Fruit fly (Drosophila melanogaster) whole organism, adult: ENCODE data around the gene S-Lap2.

Source experiments
- CG11617 ChIP-seq: fragments of 200-800 bp; sonication (Bioruptor generic); optimal IDR thresholded peaks from 2 replicates; lab custom pipeline; 2017; ENCODE audit warnings: mild to moderate bottlenecking, missing biosample characterization, missing genetic modification reagents, missing genetic modification characterization
- CG12768 ChIP-seq: fragments of 200-800 bp; sonication (Bioruptor generic); optimal IDR thresholded peaks from 2 replicates; lab custom pipeline; 2017; ENCODE audit warnings: missing biosample characterization, missing genetic modification characterization, mild to moderate bottlenecking, moderate library complexity, missing genetic modification reagents
- CG14711 ChIP-seq: fragments of 200-800 bp; sonication (Bioruptor generic); optimal IDR thresholded peaks from 2 replicates; lab custom pipeline; 2018; ENCODE audit warnings: missing biosample characterization, mild to moderate bottlenecking, missing genetic modification characterization, moderate library complexity
- CG1620 ChIP-seq: fragments of 200-800 bp; sonication (Bioruptor generic); optimal IDR thresholded peaks from 2 replicates; lab custom pipeline; 2016; ENCODE audit warnings: missing biosample characterization, missing genetic modification characterization
- CG33017 ChIP-seq: fragments of 200-800 bp; sonication (Bioruptor generic); optimal IDR thresholded peaks from 2 replicates; lab custom pipeline; 2018; ENCODE audit warnings: missing biosample characterization, mild to moderate bottlenecking, missing genetic modification characterization, moderate library complexity
- CG5204 ChIP-seq: fragments of 200-800 bp; sonication (Bioruptor generic); optimal IDR thresholded peaks from 2 replicates; lab custom pipeline; 2016; ENCODE audit warnings: missing biosample characterization, missing genetic modification characterization
- CG7045 ChIP-seq: fragments of 200-800 bp; sonication (Bioruptor generic); optimal IDR thresholded peaks from 2 replicates; lab custom pipeline; 2017; ENCODE audit warnings: missing biosample characterization, mild to moderate bottlenecking, missing genetic modification characterization
- CG7101 ChIP-seq: fragments of 200-800 bp; sonication (Bioruptor generic); optimal IDR thresholded peaks from 2 replicates; lab custom pipeline; 2018; ENCODE audit warnings: missing biosample characterization, mild to moderate bottlenecking, missing genetic modification characterization, moderate library complexity
- Clk ChIP-seq: fragments of 200-800 bp; sonication (Bioruptor generic); optimal IDR thresholded peaks from 2 replicates; lab custom pipeline; 2017; ENCODE audit warnings: missing biosample characterization, missing genetic modification characterization
- Crg-1 ChIP-seq: fragments of 200-800 bp; sonication (Bioruptor generic); optimal IDR thresholded peaks from 2 replicates; lab custom pipeline; 2016; ENCODE audit warnings: missing biosample characterization, missing genetic modification characterization
- Hr96 ChIP-seq: fragments of 200-800 bp; sonication (Bioruptor generic); optimal IDR thresholded peaks from 2 replicates; lab custom pipeline; 2016; ENCODE audit warnings: missing biosample characterization, missing genetic modification characterization
- Mnt ChIP-seq: fragments of 200-800 bp; sonication (Bioruptor generic); optimal IDR thresholded peaks from 2 replicates; lab custom pipeline; 2016; ENCODE audit warnings: missing biosample characterization, mild to moderate bottlenecking, missing genetic modification characterization
- bab1 ChIP-seq: fragments of 200-800 bp; sonication (Bioruptor generic); optimal IDR thresholded peaks from 3 replicates; lab custom pipeline; 2019; ENCODE audit warnings: missing biosample characterization, mild to moderate bottlenecking, missing genetic modification characterization, moderate library complexity
- cic ChIP-seq: fragments of 200-800 bp; sonication (Bioruptor generic); optimal IDR thresholded peaks from 2 replicates; lab custom pipeline; 2017; ENCODE audit warnings: missing biosample characterization, mild to moderate bottlenecking, missing genetic modification characterization, moderate library complexity
- cnc ChIP-seq, 2 experiments: fragments of >200 bp; optimal IDR thresholded peaks; 2 replicates each; lab custom pipeline; 2017
- kay ChIP-seq: fragments of 200-800 bp; sonication (Bioruptor generic); peaks from one replicate; lab custom pipeline; 2016; ENCODE audit warnings: missing biosample characterization, missing genetic modification characterization, borderline replicate concordance
- ovo ChIP-seq: fragments of 200-800 bp; sonication (Bioruptor generic); optimal IDR thresholded peaks from 2 replicates; lab custom pipeline; 2016; ENCODE audit warnings: missing biosample characterization, missing genetic modification characterization
- pad ChIP-seq: fragments of 200-800 bp; sonication (Bioruptor generic); optimal IDR thresholded peaks from 3 replicates; lab custom pipeline; 2017; ENCODE audit warnings: missing biosample characterization, missing genetic modification characterization, mild to moderate bottlenecking, moderate library complexity, missing genetic modification reagents
- tj ChIP-seq: fragments of 200-800 bp; sonication (Bioruptor generic); optimal IDR thresholded peaks from 3 replicates; lab custom pipeline; 2017; ENCODE audit warnings: missing biosample characterization, mild to moderate bottlenecking, missing genetic modification characterization, moderate library complexity
- toe ChIP-seq: fragments of 200-800 bp; sonication (Bioruptor generic); optimal IDR thresholded peaks from 2 replicates; lab custom pipeline; 2016; ENCODE audit warnings: missing biosample characterization, missing genetic modification characterization

Gene S-Lap2

dm6 chr3L:8652572-8652977 is 32.9 kb downstream of the S-Lap2 start:
- TF ChIP-seq CG5204 (GFP tag; lab: Kevin White, UChicago) (no peak), CG7101 (tag; lab: Kevin White, UChicago) (no peak), Hr96 (GFP tag; lab: Kevin White, UChicago) (no peak), cic (no peak), ovo (no peak), Crg-1 (GFP tag; lab: Kevin White, UChicago) (no peak), CG12768 (no peak), CG14711 (tag; lab: Kevin White, UChicago) (no peak), toe (GFP tag; lab: Kevin White, UChicago) (no peak), CG33017 (no peak), Clk (GFP tag; lab: Kevin White, UChicago) (no peak), bab1 (GFP tag; lab: Kevin White, UChicago) (no peak), tj (GFP tag; lab: Kevin White, UChicago) (no peak), kay (GFP tag; lab: Kevin White, UChicago) (no peak), pad (GFP tag; lab: Kevin White, UChicago) (no peak), CG11617 (GFP tag; lab: Kevin White, UChicago) (no peak), CG1620 (no peak), Mnt (GFP tag; lab: Kevin White, UChicago) (no peak)

- no peak for TF ChIP-seq ovo
- no peak for TF ChIP-seq Mnt (GFP tag; lab: Kevin White, UChicago)
- no peak for TF ChIP-seq CG12768
- no peak for TF ChIP-seq CG33017
- TF ChIP-seq toe (GFP tag; lab: Kevin White, UChicago), result no peak
These were observed 33.9 kb downstream of the S-Lap2 start for dm6 chr3L:8653572-8653971.

- TF ChIP-seq cic (no peak), bab1 (GFP tag; lab: Kevin White, UChicago) (no peak)
These were observed 35.7 kb downstream of the S-Lap2 start for dm6 chr3L:8655217-8655896.

- no peak for TF ChIP-seq CG11617 (GFP tag; lab: Kevin White, UChicago)
- TF ChIP-seq kay (GFP tag; lab: Kevin White, UChicago), result peak; percentile 21
- peak; percentile 48 for TF ChIP-seq toe (GFP tag; lab: Kevin White, UChicago)
These were observed 37.2 kb downstream of the S-Lap2 start for dm6 chr3L:8656725-8657428.

- TF ChIP-seq CG5204 (GFP tag; lab: Kevin White, UChicago), result peak; percentile 43
- no peak for TF ChIP-seq CG14711 (tag; lab: Kevin White, UChicago)
- TF ChIP-seq CG7101 (tag; lab: Kevin White, UChicago), result peak; percentile 15
- TF ChIP-seq Hr96 (GFP tag; lab: Kevin White, UChicago), result no peak
These were observed 37.7 kb downstream of the S-Lap2 start for dm6 chr3L:8657429-8657754.

dm6 chr3L:8657787-8658186 is 38.1 kb downstream of the S-Lap2 start:
- no peak for TF ChIP-seq bab1 (GFP tag; lab: Kevin White, UChicago)
- no peak for TF ChIP-seq CG5204 (GFP tag; lab: Kevin White, UChicago)
- TF ChIP-seq CG14711 (tag; lab: Kevin White, UChicago), result no peak
- no peak for TF ChIP-seq CG12768
- no peak for TF ChIP-seq Mnt (GFP tag; lab: Kevin White, UChicago)
- TF ChIP-seq Clk (GFP tag; lab: Kevin White, UChicago), result no peak
- TF ChIP-seq cnc (optimal IDR thresholded peaks at IDR 0.05; lab: Kevin White, UChicago), result no peak
- TF ChIP-seq CG7045, result no peak
- no peak for TF ChIP-seq CG1620
- no peak for TF ChIP-seq Hr96 (GFP tag; lab: Kevin White, UChicago)
- no peak for TF ChIP-seq CG7101 (tag; lab: Kevin White, UChicago)
- no peak for TF ChIP-seq ovo
- no peak for TF ChIP-seq cic

- TF ChIP-seq CG5204 (GFP tag; lab: Kevin White, UChicago) (no peak), Clk (GFP tag; lab: Kevin White, UChicago) (no peak), tj (GFP tag; lab: Kevin White, UChicago) (peak; percentile 93)
These were observed 39.9 kb downstream of the S-Lap2 start for dm6 chr3L:8659601-8660000.

- TF ChIP-seq CG11617 (GFP tag; lab: Kevin White, UChicago), result no peak
- TF ChIP-seq pad (GFP tag; lab: Kevin White, UChicago), result no peak
- TF ChIP-seq CG1620, result no peak
- no peak for TF ChIP-seq cic
- TF ChIP-seq CG12768, result no peak
- TF ChIP-seq CG14711 (tag; lab: Kevin White, UChicago), result no peak
- no peak for TF ChIP-seq CG7045
- no peak for TF ChIP-seq Crg-1 (GFP tag; lab: Kevin White, UChicago)
- no peak for TF ChIP-seq CG33017
- TF ChIP-seq tj (GFP tag; lab: Kevin White, UChicago), result no peak
- no peak for TF ChIP-seq bab1 (GFP tag; lab: Kevin White, UChicago)
These were observed 41.1 kb downstream of the S-Lap2 start for dm6 chr3L:8660800-8661199.
